Worm (Caenorhabditis elegans) whole organism, L2 larva: ENCODE measurements around the gene grd-2.

Experiments
- ZK546.5 ChIP-seq: sonication (generic microtip); optimal IDR thresholded peaks from 2 replicates; lab custom pipeline; 2017; ENCODE audit warnings: missing biosample characterization, missing genetic modification characterization
- alr-1 ChIP-seq: fragments of 150-350 bp; optimal IDR thresholded peaks from 2 replicates; lab custom pipeline; 2014; ENCODE audit warnings: missing biosample characterization, missing genetic modification characterization
- ama-1 ChIP-seq: fragments of 150-350 bp; optimal IDR thresholded peaks from 2 replicates; lab custom pipeline; 2018; ENCODE audit warnings: inconsistent platforms
- blmp-1 ChIP-seq: sonication (generic microtip); optimal IDR thresholded peaks from 2 replicates; lab custom pipeline; 2017; ENCODE audit warnings: missing genetic modification characterization, mild to moderate bottlenecking, missing compliant biosample characterization, antibody characterized with exemption, moderate library complexity; ENCODE audit not compliant: insufficient read depth
- egl-27 ChIP-seq: sonication (generic microtip); optimal IDR thresholded peaks from 3 replicates; lab custom pipeline; 2017; ENCODE audit warnings: missing biosample characterization, missing genetic modification reagents, missing genetic modification characterization
- fos-1 ChIP-seq: fragments of 150-350 bp; optimal IDR thresholded peaks from 2 replicates; lab custom pipeline; 2014; ENCODE audit warnings: missing biosample characterization, missing genetic modification characterization
- nhr-11 ChIP-seq: fragments of 150-350 bp; optimal IDR thresholded peaks from 2 replicates; lab custom pipeline; 2014; ENCODE audit warnings: missing biosample characterization, missing genetic modification characterization
- nhr-129 ChIP-seq: fragments of 150-350 bp; optimal IDR thresholded peaks from 2 replicates; lab custom pipeline; 2014; ENCODE audit warnings: missing biosample characterization, missing genetic modification characterization
- snpc-4 ChIP-seq: fragments of 150-350 bp; optimal IDR thresholded peaks from 2 replicates; lab custom pipeline; 2014; ENCODE audit warnings: missing biosample characterization, missing genetic modification characterization
- unc-55 ChIP-seq: fragments of 150-350 bp; sonication (generic microtip); optimal IDR thresholded peaks from 3 replicates; lab custom pipeline; 2014; ENCODE audit warnings: missing biosample characterization, missing genetic modification reagents, missing genetic modification characterization

DNA sequence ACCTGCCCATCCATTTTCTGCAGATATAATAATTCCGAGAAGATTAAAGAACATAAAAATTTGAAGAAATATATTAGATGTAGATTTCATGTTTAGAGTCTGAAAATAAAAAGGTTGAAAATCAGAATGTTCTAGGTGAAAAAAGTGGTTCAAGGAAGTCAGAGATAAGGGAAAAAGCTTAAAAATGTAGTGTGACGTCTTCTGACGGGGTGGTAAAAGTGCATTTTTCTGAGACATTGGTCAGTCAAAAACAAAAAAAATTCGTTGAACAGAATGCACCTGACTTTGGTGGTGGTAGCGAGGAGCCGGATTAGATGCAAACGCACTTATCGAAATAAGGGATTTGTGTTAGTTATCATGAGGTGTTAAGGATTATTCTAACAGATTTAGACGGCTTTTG, 3.0 kb upstream of the grd-2 start, which contains the start of gene F46B3.23:
- TF ChIP-seq unc-55 (GFP tag; lab: Kevin White, UChicago) (no peak), alr-1 (tag; lab: Kevin White, UChicago) (no peak), nhr-11 (tag; lab: Kevin White, UChicago) (no peak), blmp-1 (tag; lab: Kevin White, UChicago) (no peak), nhr-129 (no peak), ZK546.5 (no peak), ama-1 (lab: Kevin White, UChicago) (no peak), fos-1 (tag; lab: Kevin White, UChicago) (no peak), snpc-4 (tag; lab: Kevin White, UChicago) (no peak), egl-27 (tag; lab: Kevin White, UChicago) (no peak)
